Worm (Caenorhabditis elegans) whole organism, young adult: Measurements from ENCODE around the gene F38G1.3.
A peak's percentile ranks its signal among the peaks of the same experiment; 100 is the strongest.

Experiments used
- B0035.1 ChIP-seq: sonication (generic microtip); optimal IDR thresholded peaks from 2 replicates; lab custom pipeline; 2016; ENCODE audit warnings: missing genetic modification characterization, mild to moderate bottlenecking, missing compliant biosample characterization, missing genotype, missing genetic modification reagents
- C06A6.2 ChIP-seq: fragments of 200-800 bp; sonication (Bioruptor generic); conservative IDR thresholded peaks from 2 replicates; pipeline ENCODE4 v1.3.6; 2022; ENCODE audit warnings: missing genetic modification characterization, missing compliant biosample characterization
- F23B12.7 ChIP-seq: sonication (generic microtip); optimal IDR thresholded peaks from 2 replicates; lab custom pipeline; 2017; ENCODE audit warnings: missing genetic modification characterization, mild to moderate bottlenecking, missing compliant biosample characterization, antibody characterized with exemption, moderate library complexity; ENCODE audit not compliant: insufficient read depth
- F37B4.10 ChIP-seq: fragments of 200-800 bp; sonication (Bioruptor generic); IDR thresholded peaks from 2 replicates; pipeline ENCODE4 v1.3.6; 2022; ENCODE audit warnings: missing genetic modification characterization, missing compliant biosample characterization
- F52B5.7 ChIP-seq: sonication (generic microtip); optimal IDR thresholded peaks from 2 replicates; lab custom pipeline; 2016; ENCODE audit warnings: mild to moderate bottlenecking, missing genetic modification characterization, missing compliant biosample characterization
- F55B11.4 ChIP-seq: sonication (generic microtip); optimal IDR thresholded peaks from 2 replicates; lab custom pipeline; 2016; ENCODE audit warnings: missing compliant biosample characterization, missing genetic modification characterization, borderline replicate concordance; ENCODE audit not compliant: insufficient read depth
- T07F8.4 ChIP-seq: sonication (generic microtip); optimal IDR thresholded peaks from 2 replicates; lab custom pipeline; 2016; ENCODE audit warnings: mild to moderate bottlenecking, missing genetic modification characterization, moderate library complexity, missing compliant biosample characterization
- Y53F4B.3 ChIP-seq: fragments of 200-800 bp; sonication (Bioruptor generic); IDR thresholded peaks from 2 replicates; pipeline ENCODE4 v1.3.6; 2022; ENCODE audit warnings: missing genetic modification reagents, missing genetic modification characterization, missing compliant biosample characterization
- Y67H2A.10 ChIP-seq: fragments of 200-800 bp; sonication (Bioruptor generic); conservative IDR thresholded peaks from 2 replicates; pipeline ENCODE4 v1.3.6; 2022; ENCODE audit warnings: missing genetic modification reagents, missing genetic modification characterization, missing compliant biosample characterization
- ZK185.1 ChIP-seq: sonication (generic microtip); optimal IDR thresholded peaks from 2 replicates; lab custom pipeline; 2016; ENCODE audit warnings: mild to moderate bottlenecking, missing genetic modification characterization, missing compliant biosample characterization; ENCODE audit not compliant: poor library complexity, severe bottlenecking
- akir-1 ChIP-seq: fragments of 200-800 bp; sonication (Bioruptor generic); optimal IDR thresholded peaks from 2 replicates; lab custom pipeline; 2018; ENCODE audit warnings: mild to moderate bottlenecking, missing genetic modification characterization, moderate library complexity, missing compliant biosample characterization
- aptf-2 ChIP-seq: fragments of 200-800 bp; sonication (Bioruptor generic); conservative IDR thresholded peaks from 2 replicates; pipeline ENCODE4 v1.3.6; 2022; ENCODE audit warnings: missing genetic modification reagents, missing genetic modification characterization, missing compliant biosample characterization
- bed-1 ChIP-seq: fragments of 200-800 bp; sonication (Bioruptor generic); IDR thresholded peaks from 2 replicates; pipeline ENCODE4 v1.3.6; 2022; ENCODE audit warnings: missing genetic modification reagents, missing genetic modification characterization, missing compliant biosample characterization
- ccch-3 ChIP-seq: fragments of 200-800 bp; sonication (Bioruptor generic); optimal IDR thresholded peaks from 2 replicates; lab custom pipeline; 2018; ENCODE audit warnings: mild to moderate bottlenecking, missing genetic modification characterization, missing compliant biosample characterization
- cebp-2 ChIP-seq: fragments of 200-800 bp; sonication (Bioruptor generic); IDR thresholded peaks from 2 replicates; pipeline ENCODE4 v1.3.6; 2022; ENCODE audit warnings: missing genetic modification characterization, missing compliant biosample characterization
- ceh-79 ChIP-seq: sonication (generic microtip); optimal IDR thresholded peaks from 2 replicates; lab custom pipeline; 2017; ENCODE audit warnings: mild to moderate bottlenecking, missing genetic modification characterization, missing compliant biosample characterization
- die-1 ChIP-seq: sonication (generic microtip); optimal IDR thresholded peaks from 2 replicates; lab custom pipeline; 2016; ENCODE audit warnings: missing genotype, mild to moderate bottlenecking, missing genetic modification characterization, missing compliant biosample characterization
- dox-1 ChIP-seq: fragments of 200-800 bp; sonication (Bioruptor generic); IDR thresholded peaks from 2 replicates; pipeline ENCODE4 v1.3.6; 2022; ENCODE audit warnings: missing genetic modification reagents, missing genetic modification characterization, missing compliant biosample characterization
- dpl-1 ChIP-seq: fragments of 150-350 bp; optimal IDR thresholded peaks from 2 replicates; lab custom pipeline; 2014; ENCODE audit warnings: missing biosample characterization, missing genetic modification reagents, missing genetic modification characterization
- efl-1 ChIP-seq: fragments of 150-350 bp; optimal IDR thresholded peaks from 2 replicates; lab custom pipeline; 2014; ENCODE audit warnings: missing biosample characterization, missing genetic modification reagents, missing genetic modification characterization
- egl-44 ChIP-seq: fragments of 200-800 bp; sonication (Bioruptor generic); IDR thresholded peaks from 2 replicates; pipeline ENCODE4 v1.3.6; 2022; ENCODE audit warnings: missing genetic modification reagents, missing genetic modification characterization, missing compliant biosample characterization
- him-1 ChIP-seq: sonication (generic microtip); optimal IDR thresholded peaks from 2 replicates; lab custom pipeline; 2016; ENCODE audit warnings: missing genotype, missing genetic modification reagents, missing genetic modification characterization, missing compliant biosample characterization
- hlh-12 ChIP-seq: sonication (generic microtip); optimal IDR thresholded peaks from 2 replicates; lab custom pipeline; 2016; ENCODE audit warnings: missing genetic modification characterization, missing compliant biosample characterization
- lir-1 ChIP-seq: fragments of 200-800 bp; sonication (Bioruptor generic); conservative IDR thresholded peaks from 2 replicates; pipeline ENCODE4 v1.3.6; 2022; ENCODE audit warnings: missing genetic modification reagents, missing genetic modification characterization, missing compliant biosample characterization
- madf-10 ChIP-seq: sonication (generic microtip); optimal IDR thresholded peaks from 2 replicates; lab custom pipeline; 2016; ENCODE audit warnings: mild to moderate bottlenecking, missing genetic modification characterization, missing compliant biosample characterization
- madf-3 ChIP-seq: fragments of 200-800 bp; sonication (Bioruptor generic); IDR thresholded peaks from 2 replicates; pipeline ENCODE4 v1.3.6; 2022; ENCODE audit warnings: missing genetic modification reagents, missing genetic modification characterization, missing compliant biosample characterization
- madf-6 ChIP-seq: fragments of 200-800 bp; sonication (Bioruptor generic); IDR thresholded peaks from 2 replicates; pipeline ENCODE4 v1.3.6; 2022; ENCODE audit warnings: missing genetic modification reagents, missing genetic modification characterization, missing compliant biosample characterization
- madf-8 ChIP-seq: fragments of 200-800 bp; sonication (Bioruptor generic); conservative IDR thresholded peaks from 2 replicates; pipeline ENCODE4 v1.3.6; 2022; ENCODE audit warnings: missing genetic modification reagents, missing genetic modification characterization, missing compliant biosample characterization
- mes-4 ChIP-seq: sonication (generic microtip); optimal IDR thresholded peaks from 2 replicates; lab custom pipeline; 2016; ENCODE audit warnings: missing genotype, missing genetic modification characterization, missing compliant biosample characterization
- mxl-1 ChIP-seq: sonication (generic microtip); optimal IDR thresholded peaks from 2 replicates; lab custom pipeline; 2016; ENCODE audit warnings: missing genetic modification characterization, missing compliant biosample characterization
- nfya-1 ChIP-seq: sonication (generic microtip); optimal IDR thresholded peaks from 2 replicates; lab custom pipeline; 2017; ENCODE audit warnings: antibody characterized with exemption, missing compliant biosample characterization, missing genetic modification characterization, borderline replicate concordance; ENCODE audit not compliant: insufficient read depth
- nhr-120 ChIP-seq: fragments of 200-800 bp; sonication (Bioruptor generic); IDR thresholded peaks from 2 replicates; pipeline ENCODE4 v1.3.6; 2022; ENCODE audit warnings: missing genetic modification characterization, missing compliant biosample characterization
- pbrm-1 ChIP-seq: fragments of 200-800 bp; sonication (Bioruptor generic); IDR thresholded peaks from 2 replicates; pipeline ENCODE4 v1.3.6; 2022; ENCODE audit warnings: missing genetic modification reagents, missing genetic modification characterization, missing compliant biosample characterization
- rcor-1 ChIP-seq: fragments of 200-800 bp; sonication (Bioruptor generic); IDR thresholded peaks from 2 replicates; pipeline ENCODE4 v1.3.6; 2022; ENCODE audit warnings: missing genetic modification reagents, missing genetic modification characterization, missing compliant biosample characterization
- repo-1 ChIP-seq: sonication (generic microtip); optimal IDR thresholded peaks from 2 replicates; lab custom pipeline; 2017; ENCODE audit warnings: mild to moderate bottlenecking, missing genetic modification characterization, missing compliant biosample characterization
- snpc-1.3 ChIP-seq: sonication (generic microtip); optimal IDR thresholded peaks from 2 replicates; lab custom pipeline; 2017; ENCODE audit warnings: missing genetic modification characterization, mild to moderate bottlenecking, missing compliant biosample characterization, antibody characterized with exemption, moderate library complexity, missing genotype, missing genetic modification reagents; ENCODE audit not compliant: insufficient read depth
- snpc-3.4 ChIP-seq: sonication (generic microtip); optimal IDR thresholded peaks from 2 replicates; lab custom pipeline; 2017; ENCODE audit warnings: missing genetic modification characterization, mild to moderate bottlenecking, missing compliant biosample characterization, antibody characterized with exemption, moderate library complexity, missing genotype, missing genetic modification reagents
- snpc-4 ChIP-seq, 5 experiments: fragments of 150-350 bp in 1 of 5; sonication (generic microtip) in 4 of 5; optimal IDR thresholded peaks; 2 replicates each; lab custom pipeline; 2014 to 2018; ENCODE audit warnings: missing genetic modification characterization in 5 of 5, missing biosample characterization in 3 of 5, antibody characterized with exemption in 2 of 5, mild to moderate bottlenecking in 2 of 5, missing compliant biosample characterization in 2 of 5, missing genotype in 2 of 5, moderate library complexity in 2 of 5, missing genetic modification reagents in 1 of 5
- somi-1 ChIP-seq: fragments of 200-800 bp; sonication (Bioruptor generic); optimal IDR thresholded peaks from 2 replicates; lab custom pipeline; 2018; ENCODE audit warnings: mild to moderate bottlenecking, missing genetic modification characterization, missing compliant biosample characterization
- sptf-2 ChIP-seq: fragments of 200-800 bp; sonication (Bioruptor generic); optimal IDR thresholded peaks from 2 replicates; lab custom pipeline; 2018; ENCODE audit warnings: mild to moderate bottlenecking, missing genetic modification characterization, missing compliant biosample characterization
- tlf-1 ChIP-seq: fragments of 200-800 bp; sonication (Bioruptor generic); optimal IDR thresholded peaks from 2 replicates; lab custom pipeline; 2018; ENCODE audit warnings: mild to moderate bottlenecking, missing genetic modification characterization, missing compliant biosample characterization
- unc-130 ChIP-seq: sonication (generic microtip); optimal IDR thresholded peaks from 2 replicates; lab custom pipeline; 2016; ENCODE audit warnings: missing genetic modification reagents, missing genetic modification characterization, missing compliant biosample characterization
- unc-62 ChIP-seq: fragments of 150-350 bp; optimal IDR thresholded peaks from 2 replicates; lab custom pipeline; 2014; ENCODE audit warnings: missing biosample characterization, missing genetic modification reagents, missing genetic modification characterization
- xnd-1 ChIP-seq: sonication (generic microtip); optimal IDR thresholded peaks from 2 replicates; lab custom pipeline; 2016; ENCODE audit warnings: missing genotype, missing genetic modification reagents, missing genetic modification characterization, missing compliant biosample characterization
- ztf-18 ChIP-seq: sonication (generic microtip); optimal IDR thresholded peaks from 2 replicates; lab custom pipeline; 2016; ENCODE audit warnings: missing genotype, mild to moderate bottlenecking, missing genetic modification characterization, missing compliant biosample characterization
- ztf-22 ChIP-seq: fragments of 200-800 bp; sonication (Bioruptor generic); optimal IDR thresholded peaks from 2 replicates; lab custom pipeline; 2018; ENCODE audit warnings: mild to moderate bottlenecking, missing genetic modification characterization, moderate library complexity, missing compliant biosample characterization
- ztf-25 ChIP-seq: fragments of 200-800 bp; sonication (Bioruptor generic); IDR thresholded peaks from 2 replicates; pipeline ENCODE4 v1.3.6; 2022; ENCODE audit warnings: missing genetic modification reagents, missing genetic modification characterization, missing compliant biosample characterization
- ztf-3 ChIP-seq: fragments of 200-800 bp; sonication (Bioruptor generic); optimal IDR thresholded peaks from 2 replicates; lab custom pipeline; 2018; ENCODE audit warnings: mild to moderate bottlenecking, missing genetic modification characterization, missing compliant biosample characterization

Gene F38G1.3

ce11 chrX:487669-488068 is 11.3 kb downstream of the F38G1.3 start (continued):
- peak; percentile 90 for TF ChIP-seq die-1
- TF ChIP-seq ztf-3: no peak
- TF ChIP-seq snpc-4 (GFP tag; optimal IDR thresholded peaks at IDR 0.05; lab: Kevin White, UChicago): peak; percentile 70
- peak in 1 of 4 experiments; percentile 77 for TF ChIP-seq snpc-4 (tag; optimal IDR thresholded peaks at IDR 0.05; lab: Kevin White, UChicago)
- no peak for TF ChIP-seq aptf-2 (GFP tag; lab: Robert Waterston, UW)
- no peak for TF ChIP-seq B0035.1 (tag; lab: Kevin White, UChicago)
- no peak for TF ChIP-seq tlf-1
- no peak for TF ChIP-seq C06A6.2 (GFP tag; lab: Robert Waterston, UW)
- TF ChIP-seq unc-62: no peak
- peak; percentile 63; the same call in 1 of the 2 replicates for TF ChIP-seq egl-44 (GFP tag; lab: Robert Waterston, UW)
- TF ChIP-seq ccch-3 (GFP tag; lab: Kevin White, UChicago): no peak
- no peak for TF ChIP-seq F37B4.10 (GFP tag; lab: Robert Waterston, UW)
- TF ChIP-seq ztf-18 (tag; lab: Kevin White, UChicago): peak; percentile 59
- peak; percentile 59 for TF ChIP-seq snpc-3.4 (tag; lab: Kevin White, UChicago)
- peak; percentile 65 for TF ChIP-seq mes-4
- peak; percentile 60 for TF ChIP-seq T07F8.4 (tag; lab: Kevin White, UChicago)
- TF ChIP-seq Y67H2A.10 (GFP tag; lab: Robert Waterston, UW): no peak
- TF ChIP-seq ztf-25 (GFP tag; lab: Robert Waterston, UW): peak; percentile 93; the same call in 1 of the 2 replicates
- TF ChIP-seq madf-6 (GFP tag; lab: Robert Waterston, UW): no peak; the same call in 1 of the 2 replicates
- no peak for TF ChIP-seq dpl-1 (GFP tag; lab: Kevin White, UChicago)
- TF ChIP-seq cebp-2 (GFP tag; lab: Robert Waterston, UW): no peak
- peak; percentile 80 for TF ChIP-seq rcor-1 (GFP tag; lab: Robert Waterston, UW)
- TF ChIP-seq nhr-120 (GFP tag; lab: Robert Waterston, UW): no peak
- TF ChIP-seq ceh-79: no peak
- no peak for TF ChIP-seq nfya-1
- no peak for TF ChIP-seq F52B5.7
- peak; percentile 65 for TF ChIP-seq snpc-1.3 (tag; lab: Kevin White, UChicago)
- no peak for TF ChIP-seq repo-1 (tag; lab: Kevin White, UChicago)
- TF ChIP-seq lir-1: no peak
- TF ChIP-seq F55B11.4 (tag; lab: Kevin White, UChicago): no peak
- peak; percentile 87 for TF ChIP-seq him-1 (tag; lab: Kevin White, UChicago)
- TF ChIP-seq mxl-1 (tag; lab: Kevin White, UChicago): peak; percentile 77
- no peak for TF ChIP-seq unc-130
- TF ChIP-seq F23B12.7 (tag; lab: Kevin White, UChicago): peak; percentile 16
- TF ChIP-seq dox-1 (GFP tag; lab: Robert Waterston, UW): no peak; the same call in 1 of the 2 replicates
- no peak for TF ChIP-seq hlh-12
- no peak for TF ChIP-seq ztf-22
- no peak for TF ChIP-seq Y53F4B.3 (GFP tag; lab: Robert Waterston, UW)
- TF ChIP-seq madf-3 (GFP tag; lab: Robert Waterston, UW): no peak
- TF ChIP-seq pbrm-1 (GFP tag; lab: Robert Waterston, UW): peak; percentile 62
- TF ChIP-seq madf-8: no peak
- TF ChIP-seq akir-1 (GFP tag; lab: Kevin White, UChicago): no peak
- peak; percentile 11 for TF ChIP-seq somi-1 (GFP tag; lab: Kevin White, UChicago)
- peak; percentile 62 for TF ChIP-seq sptf-2 (GFP tag; lab: Kevin White, UChicago)
- TF ChIP-seq efl-1 (GFP tag; lab: Kevin White, UChicago): no peak
- TF ChIP-seq bed-1 (GFP tag; lab: Robert Waterston, UW): 0 out of 2 replicates have a peak, but pooled peaks have one; percentile 28
- no peak for TF ChIP-seq xnd-1 (tag; lab: Kevin White, UChicago)
- TF ChIP-seq ZK185.1 (tag; lab: Kevin White, UChicago): peak; percentile 47
- no peak for TF ChIP-seq madf-10
